Fruit fly (Drosophila melanogaster): ENCODE data around the gene GATAd.

The GATAd gene

dm6 chr2L:10356508-10356907 is 23.0 kb downstream of the GATAd start, which contains the start of the genes CtsL4 and ClpP (continued):
- TF ChIP-seq toy (GFP tag; IDR thresholded peaks at IDR 0.05), result no peak
- no peak for TF ChIP-seq Taf1 (GFP tag; IDR thresholded peaks at IDR 0.05)
- 0 out of 2 replicates have a peak, but pooled peaks have one; percentile 35 for TF ChIP-seq Atf6 (GFP tag; IDR thresholded peaks at IDR 0.05)
- TF ChIP-seq Fer2 (tag; optimal IDR thresholded peaks at IDR 0.05), result no peak
- peak; percentile 5 for TF ChIP-seq CG5245 (GFP tag; optimal IDR thresholded peaks at IDR 0.05)
- peak; percentile 35 for TF ChIP-seq CG4424 (GFP tag; optimal IDR thresholded peaks at IDR 0.05)
- TF ChIP-seq CG6813 (GFP tag; optimal IDR thresholded peaks at IDR 0.05), result no peak
- no peak for TF ChIP-seq CG15073 (GFP tag; optimal IDR thresholded peaks at IDR 0.05)
- TF ChIP-seq CG4730 (GFP tag; IDR thresholded peaks at IDR 0.05), result no peak
- TF ChIP-seq CG42726 (GFP tag; IDR thresholded peaks at IDR 0.05; ENCODE audit: partially characterized antibody), result no peak
- peak; percentile 60 for TF ChIP-seq phol (tag; optimal IDR thresholded peaks at IDR 0.05)
- TF ChIP-seq CG13287 (GFP tag; IDR thresholded peaks at IDR 0.05; ENCODE audit: partially characterized antibody), result peak; percentile 33; the same call in 1 of the 2 replicates
- peak; percentile 50 for TF ChIP-seq CG13424 (tag; optimal IDR thresholded peaks at IDR 0.05)
- no peak for TF ChIP-seq sob (GFP tag; IDR thresholded peaks at IDR 0.05)
- no peak for TF ChIP-seq CG16815 (GFP tag; optimal IDR thresholded peaks at IDR 0.05)
- no peak for TF ChIP-seq cas (GFP tag; IDR thresholded peaks at IDR 0.05)
- peak; percentile 56 for TF ChIP-seq nerfin-1 (tag; optimal IDR thresholded peaks at IDR 0.05)
- TF ChIP-seq ssp (GFP tag; IDR thresholded peaks at IDR 0.05), result peak; percentile 97
- no peak for TF ChIP-seq Kr (GFP tag; optimal IDR thresholded peaks at IDR 0.05)
- TF ChIP-seq Xrp1 (GFP tag; IDR thresholded peaks at IDR 0.05), result peak; percentile 33; the same call in 1 of the 2 replicates
- peak; percentile 64 for TF ChIP-seq CG12391 (tag; optimal IDR thresholded peaks at IDR 0.05)
- peak; percentile 3 for TF ChIP-seq CG34376 (GFP tag; optimal IDR thresholded peaks at IDR 0.05)
- TF ChIP-seq Dad (GFP tag; optimal IDR thresholded peaks at IDR 0.05), result no peak
- TF ChIP-seq pros (GFP tag; optimal IDR thresholded peaks at IDR 0.05), result peak; percentile 86
- TF ChIP-seq Sox100B (GFP tag; optimal IDR thresholded peaks at IDR 0.05), result no peak
- TF ChIP-seq sug (tag; optimal IDR thresholded peaks at IDR 0.05), result no peak
- TF ChIP-seq CG2129 (GFP tag; IDR thresholded peaks at IDR 0.05; ENCODE audit: partially characterized antibody), result no peak
- no peak for TF ChIP-seq BtbVII (GFP tag; optimal IDR thresholded peaks at IDR 0.05)
- peak; percentile 34 for TF ChIP-seq HLH54F (GFP tag; optimal IDR thresholded peaks at IDR 0.05)
- peak; percentile 13 for TF ChIP-seq chn (GFP tag; optimal IDR thresholded peaks at IDR 0.05)
- no peak for TF ChIP-seq disco-r (GFP tag; optimal IDR thresholded peaks at IDR 0.05)
- peak; percentile 47 for TF ChIP-seq mam (GFP tag; optimal IDR thresholded peaks at IDR 0.05)
- peak; percentile 29 to 92 for TF ChIP-seq crp (GFP tag; optimal IDR thresholded peaks at IDR 0.05)
- 0 out of 2 replicates have a peak, but pooled peaks have one; percentile 17 for TF ChIP-seq CG4404 (GFP tag; IDR thresholded peaks at IDR 0.05)
- no peak for TF ChIP-seq ara (GFP tag; IDR thresholded peaks at IDR 0.05)
- TF ChIP-seq sna (GFP tag; IDR thresholded peaks at IDR 0.05; ENCODE audit: partially characterized antibody), result no peak
- no peak for TF ChIP-seq CG2202 (tag; optimal IDR thresholded peaks at IDR 0.05)
- TF ChIP-seq HLH3B (GFP tag; IDR thresholded peaks at IDR 0.05), result no peak
- TF ChIP-seq zf30C (GFP tag; optimal IDR thresholded peaks at IDR 0.05), result no peak
- peak in 1 of 2 experiments; percentile 9 for TF ChIP-seq insv (GFP tag; optimal IDR thresholded peaks at IDR 0.05)
- TF ChIP-seq sima (GFP tag; optimal IDR thresholded peaks at IDR 0.05), result no peak
- TF ChIP-seq CG2875 (GFP tag; optimal IDR thresholded peaks at IDR 0.05), result peak; percentile 20
- TF ChIP-seq vfl (GFP tag; optimal IDR thresholded peaks at IDR 0.05), result peak; percentile 43
- peak; percentile 43 for TF ChIP-seq Sry-δ (GFP tag; optimal IDR thresholded peaks at IDR 0.05)
- peak; percentile 13 for TF ChIP-seq kay (GFP tag; optimal IDR thresholded peaks at IDR 0.05)
- TF ChIP-seq Ets97D (GFP tag; optimal IDR thresholded peaks at IDR 0.05), result peak; percentile 43
- no peak for TF ChIP-seq CG1233 (GFP tag; optimal IDR thresholded peaks at IDR 0.05)
- TF ChIP-seq CG14667 (GFP tag; IDR thresholded peaks at IDR 0.05), result peak; percentile 85
- no peak for TF ChIP-seq Side (GFP tag; optimal IDR thresholded peaks at IDR 0.05)
- TF ChIP-seq mirr (GFP tag; optimal IDR thresholded peaks at IDR 0.05), result no peak
- no peak for TF ChIP-seq inv (GFP tag; IDR thresholded peaks at IDR 0.05; ENCODE audit: partially characterized antibody)

Data from whole organism, embryonic.